Worm (Caenorhabditis elegans): ENCODE data around the gene bath-37.

ce11 chrIV:12034776-12035175 lies 33.9 kb upstream of the bath-37 start:
- TF ChIP-seq unc-62 (GFP tag; optimal IDR thresholded peaks at IDR 0.05) (no peak), mdl-1 (tag; optimal IDR thresholded peaks at IDR 0.05) (no peak), ZK546.5 (tag; optimal IDR thresholded peaks at IDR 0.05) (no peak), ceh-16 (tag; optimal IDR thresholded peaks at IDR 0.05) (no peak), snpc-4 (tag; optimal IDR thresholded peaks at IDR 0.05) (no peak)
